Fruit fly (Drosophila melanogaster): ENCODE results near the gene eIF4EHP.
A peak's percentile ranks its signal among the peaks of the same experiment; 100 is the strongest.

The eIF4EHP gene

DNA sequence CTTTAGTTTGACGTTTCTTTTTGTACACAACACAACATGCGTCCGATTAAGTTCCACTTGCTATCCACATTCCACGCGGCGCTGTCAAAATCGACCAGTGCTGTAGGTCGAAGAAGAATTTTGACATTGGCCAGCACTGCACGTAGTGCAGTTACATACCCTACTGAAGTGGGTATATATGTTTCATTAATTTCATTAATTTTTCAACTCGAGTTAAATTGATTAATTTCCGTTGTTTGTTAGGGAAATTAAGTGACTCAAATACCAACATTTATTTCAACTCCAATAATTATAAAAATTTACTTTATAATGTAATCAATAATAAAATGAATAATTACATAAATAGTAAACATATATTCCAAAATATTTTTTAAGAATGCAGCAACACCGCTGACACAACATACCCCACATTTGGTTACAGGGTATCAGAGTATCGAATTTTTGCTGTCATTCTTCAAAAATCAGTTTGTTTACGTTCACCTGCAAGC, at the start of gene eIF4EHP, which contains the start of gene CG18428 (continued):
- peak in 1 of 3 experiments; percentile 100 for TF ChIP-seq lola (GFP tag; optimal IDR thresholded peaks at IDR 0.05)
- TF ChIP-seq nau (GFP tag; optimal IDR thresholded peaks at IDR 0.05): peak; percentile 96
- TF ChIP-seq repo (GFP tag; optimal IDR thresholded peaks at IDR 0.05): peak; percentile 51
- peak; percentile 54 for TF ChIP-seq cg (GFP tag; optimal IDR thresholded peaks at IDR 0.05)
- TF ChIP-seq CG10431 (GFP tag; optimal IDR thresholded peaks at IDR 0.05): peak; percentile 98
- TF ChIP-seq HLH4C (GFP tag; IDR thresholded peaks at IDR 0.05; ENCODE audit: partially characterized antibody): no peak
- no peak for TF ChIP-seq tna (GFP tag; IDR thresholded peaks at IDR 0.05; ENCODE audit: partially characterized antibody)
- 0 out of 2 replicates have a peak, but pooled peaks have one; percentile 97 for TF ChIP-seq Poxn (GFP tag; IDR thresholded peaks at IDR 0.05)
- TF ChIP-seq Rfx (GFP tag; IDR thresholded peaks at IDR 0.05): no peak
- TF ChIP-seq luna (GFP tag; optimal IDR thresholded peaks at IDR 0.05): peak; percentile 57
- TF ChIP-seq sqz (GFP tag; optimal IDR thresholded peaks at IDR 0.05): peak; percentile 99
- TF ChIP-seq Dp (GFP tag; optimal IDR thresholded peaks at IDR 0.05): peak; percentile 54
- TF ChIP-seq Six4 (GFP tag; optimal IDR thresholded peaks at IDR 0.05): peak; percentile 98
- TF ChIP-seq D (optimal IDR thresholded peaks at IDR 0.05): no peak
- peak; percentile 99 for TF ChIP-seq D (GFP tag; optimal IDR thresholded peaks at IDR 0.05)
- peak; percentile 99 for TF ChIP-seq fd96Cb (tag; optimal IDR thresholded peaks at IDR 0.05)
- no peak for TF ChIP-seq dati (GFP tag; IDR thresholded peaks at IDR 0.05)
- peak; percentile 99 for TF ChIP-seq CG1602 (GFP tag; optimal IDR thresholded peaks at IDR 0.05)
- TF ChIP-seq CG13287 (GFP tag; IDR thresholded peaks at IDR 0.05; ENCODE audit: partially characterized antibody): no peak
- TF ChIP-seq sc (optimal IDR thresholded peaks at IDR 0.05): no peak
- peak; percentile 99 for TF ChIP-seq sc (GFP tag; optimal IDR thresholded peaks at IDR 0.05)
- peak; percentile 98 for TF ChIP-seq salm (tag; optimal IDR thresholded peaks at IDR 0.05)
- peak; percentile 100 for TF ChIP-seq Ssrp (tag; optimal IDR thresholded peaks at IDR 0.05)
- no peak for TF ChIP-seq vvl (GFP tag; IDR thresholded peaks at IDR 0.05)
- TF ChIP-seq nmo (GFP tag; optimal IDR thresholded peaks at IDR 0.05): peak; percentile 100
- TF ChIP-seq CG17612 (GFP tag; IDR thresholded peaks at IDR 0.05): no peak
- TF ChIP-seq CG3838 (GFP tag; optimal IDR thresholded peaks at IDR 0.05): peak; percentile 93
- peak; percentile 96 for TF ChIP-seq CG6683 (GFP tag; optimal IDR thresholded peaks at IDR 0.05)
- peak; percentile 99 for TF ChIP-seq Hand (GFP tag; optimal IDR thresholded peaks at IDR 0.05)
- TF ChIP-seq hb (GFP tag; IDR thresholded peaks at IDR 0.05; ENCODE audit: partially characterized antibody): no peak
- TF ChIP-seq sd (tag; optimal IDR thresholded peaks at IDR 0.05): peak; percentile 99
- TF ChIP-seq odd (GFP tag; optimal IDR thresholded peaks at IDR 0.05): peak; percentile 99
- no peak; the same call in 1 of the 2 replicates for TF ChIP-seq ranshi (GFP tag; IDR thresholded peaks at IDR 0.05)
- TF ChIP-seq HmgD (GFP tag; optimal IDR thresholded peaks at IDR 0.05): peak; percentile 71
- TF ChIP-seq CG14050 (GFP tag; IDR thresholded peaks at IDR 0.05): no peak
- peak; percentile 85 to 86 for TF ChIP-seq Pdp1 (GFP tag; optimal IDR thresholded peaks at IDR 0.05)
- peak; percentile 98 for TF ChIP-seq Ets65A (GFP tag)
- TF ChIP-seq bigmax (GFP tag; optimal IDR thresholded peaks at IDR 0.05): peak; percentile 67
- no peak for TF ChIP-seq z (GFP tag; IDR thresholded peaks at IDR 0.05)
- peak; percentile 97 for TF ChIP-seq CG18476 (GFP tag; optimal IDR thresholded peaks at IDR 0.05)
- peak; percentile 100 for TF ChIP-seq PHDP (tag; optimal IDR thresholded peaks at IDR 0.05)
- TF ChIP-seq pnt (GFP tag; optimal IDR thresholded peaks at IDR 0.05): peak; percentile 71
- no peak for TF ChIP-seq CG7963 (GFP tag; IDR thresholded peaks at IDR 0.05; ENCODE audit: partially characterized antibody)
- TF ChIP-seq gsb-n (tag; optimal IDR thresholded peaks at IDR 0.05): peak; percentile 99
- peak; percentile 100 for TF ChIP-seq CG12659 (GFP tag; optimal IDR thresholded peaks at IDR 0.05)
- TF ChIP-seq nerfin-2 (GFP tag; IDR thresholded peaks at IDR 0.05; ENCODE audit: partially characterized antibody): no peak
- TF ChIP-seq CG10543 (GFP tag; optimal IDR thresholded peaks at IDR 0.05): peak; percentile 100
- peak; percentile 74 for TF ChIP-seq CG3995 (GFP tag; optimal IDR thresholded peaks at IDR 0.05)
- peak in 1 of 2 experiments; percentile 99 for TF ChIP-seq Eip74EF (GFP tag; optimal IDR thresholded peaks at IDR 0.05)
